Worm (Caenorhabditis elegans) whole organism, L4 larva: Measurements from ENCODE around the gene H14A12.3.

ENCODE experiments used
- F37D6.2 ChIP-seq: sonication (generic microtip); optimal IDR thresholded peaks from 2 replicates; lab custom pipeline; 2016; ENCODE audit warnings: mild to moderate bottlenecking, missing genetic modification characterization, missing compliant biosample characterization
- R02D3.7 ChIP-seq: fragments of 150-350 bp; sonication (generic microtip); optimal IDR thresholded peaks from 3 replicates; lab custom pipeline; 2014; ENCODE audit warnings: missing biosample characterization, missing genetic modification characterization
- T20F7.1 ChIP-seq: fragments of 200-800 bp; sonication (Bioruptor generic); optimal IDR thresholded peaks from 2 replicates; lab custom pipeline; 2018; ENCODE audit warnings: mild to moderate bottlenecking, missing genetic modification characterization, missing compliant biosample characterization
- Y105C5A.15 ChIP-seq: fragments of 200-800 bp; sonication (Bioruptor generic); IDR thresholded peaks from 2 replicates; pipeline ENCODE4 v1.3.6; 2022; ENCODE audit warnings: missing genetic modification characterization, missing compliant biosample characterization
- Y75B8A.6 ChIP-seq: fragments of 200-800 bp; sonication (Bioruptor generic); IDR thresholded peaks from 2 replicates; pipeline ENCODE4 v1.3.6; 2022; ENCODE audit warnings: missing genetic modification reagents, missing genetic modification characterization, missing compliant biosample characterization
- ZK337.2 ChIP-seq: fragments of 200-800 bp; sonication (Bioruptor generic); IDR thresholded peaks from 2 replicates; pipeline ENCODE4 v1.3.6; 2022; ENCODE audit warnings: missing genetic modification reagents, missing genetic modification characterization, missing compliant biosample characterization
- aha-1 ChIP-seq: fragments of 150-350 bp; peaks from one replicate; lab custom pipeline; 2014; ENCODE audit warnings: missing biosample characterization, missing genetic modification characterization
- aly-2 ChIP-seq: sonication (generic microtip); optimal IDR thresholded peaks from 2 replicates; lab custom pipeline; 2018; ENCODE audit warnings: missing biosample characterization, missing genetic modification characterization
- ceh-20 ChIP-seq: fragments of 200-800 bp; sonication (Bioruptor generic); IDR thresholded peaks from 2 replicates; pipeline ENCODE4 v1.3.6; 2022; ENCODE audit warnings: missing genetic modification reagents, missing genetic modification characterization, missing compliant biosample characterization
- ceh-28 ChIP-seq: fragments of 150-350 bp; optimal IDR thresholded peaks from 2 replicates; lab custom pipeline; 2014; ENCODE audit warnings: missing biosample characterization, missing genetic modification reagents, missing genetic modification characterization
- ceh-44 ChIP-seq: fragments of 200-800 bp; sonication (Bioruptor generic); IDR thresholded peaks from 2 replicates; pipeline ENCODE4 v1.3.6; 2022; ENCODE audit warnings: missing genetic modification reagents, missing genetic modification characterization, missing compliant biosample characterization
- ceh-82 ChIP-seq: sonication (generic microtip); optimal IDR thresholded peaks from 2 replicates; lab custom pipeline; 2017; ENCODE audit warnings: missing biosample characterization, missing genetic modification characterization
- ces-1 ChIP-seq: fragments of 150-350 bp; sonication (generic microtip); optimal IDR thresholded peaks from 4 replicates; lab custom pipeline; 2014; ENCODE audit warnings: missing biosample characterization, missing genetic modification reagents, missing genetic modification characterization
- ctbp-1 ChIP-seq: fragments of 200-800 bp; sonication (Bioruptor generic); IDR thresholded peaks from 2 replicates; pipeline ENCODE4 v1.3.6; 2022; ENCODE audit warnings: missing genetic modification reagents, missing genetic modification characterization, missing compliant biosample characterization
- daf-12 ChIP-seq: fragments of 150-350 bp; optimal IDR thresholded peaks from 2 replicates; lab custom pipeline; 2014; ENCODE audit warnings: missing biosample characterization, missing genetic modification reagents, missing genetic modification characterization
- daf-16 ChIP-seq, 3 experiments: sonication (generic microtip); optimal IDR thresholded peaks; 2 replicates each; lab custom pipeline; 2016 to 2017; ENCODE audit warnings: missing genetic modification characterization in 3 of 3, missing genetic modification reagents in 3 of 3, mild to moderate bottlenecking in 2 of 3, missing compliant biosample characterization in 2 of 3, missing biosample characterization in 1 of 3, moderate library complexity in 1 of 3
- daf-19 ChIP-seq: fragments of 200-800 bp; sonication (Bioruptor generic); conservative IDR thresholded peaks from 2 replicates; pipeline ENCODE4 v1.3.6; 2022; ENCODE audit warnings: missing genetic modification characterization, missing compliant biosample characterization
- dmd-6 ChIP-seq: fragments of 200-800 bp; sonication (Bioruptor generic); IDR thresholded peaks from 2 replicates; pipeline ENCODE4 v1.3.6; 2022; ENCODE audit warnings: missing genetic modification reagents, missing genetic modification characterization, missing compliant biosample characterization
- dmd-9 ChIP-seq: fragments of 200-800 bp; sonication (Bioruptor generic); IDR thresholded peaks from 2 replicates; pipeline ENCODE4 v1.3.6; 2022; ENCODE audit warnings: missing genetic modification reagents, missing genetic modification characterization, missing compliant biosample characterization
- dpl-1 ChIP-seq: fragments of 150-350 bp; optimal IDR thresholded peaks from 2 replicates; lab custom pipeline; 2014; ENCODE audit warnings: missing biosample characterization, missing genetic modification reagents, missing genetic modification characterization
- fkh-10 ChIP-seq: fragments of 150-350 bp; optimal IDR thresholded peaks from 2 replicates; lab custom pipeline; 2014; ENCODE audit warnings: missing biosample characterization, missing genetic modification reagents, missing genetic modification characterization
- hlh-11 ChIP-seq: fragments of 200-800 bp; sonication (Bioruptor generic); optimal IDR thresholded peaks from 2 replicates; lab custom pipeline; 2018; ENCODE audit warnings: mild to moderate bottlenecking, missing genetic modification characterization, missing compliant biosample characterization
- hlh-30 ChIP-seq: sonication (generic microtip); optimal IDR thresholded peaks from 2 replicates; lab custom pipeline; 2017; ENCODE audit warnings: antibody characterized with exemption, mild to moderate bottlenecking, missing genetic modification characterization, missing compliant biosample characterization; ENCODE audit not compliant: insufficient read depth
- lin-1 ChIP-seq: fragments of 200-800 bp; sonication (Bioruptor generic); IDR thresholded peaks from 2 replicates; pipeline ENCODE4 v1.3.6; 2022; ENCODE audit warnings: missing genetic modification reagents, missing genetic modification characterization, missing compliant biosample characterization
- lin-13 ChIP-seq: fragments of 150-350 bp; optimal IDR thresholded peaks from 2 replicates; lab custom pipeline; 2014; ENCODE audit warnings: missing biosample characterization, missing genetic modification reagents, missing genetic modification characterization
- lin-15B ChIP-seq: fragments of 150-350 bp; sonication (generic microtip); optimal IDR thresholded peaks from 3 replicates; lab custom pipeline; 2014; ENCODE audit warnings: missing biosample characterization, missing genetic modification characterization
- lin-29 ChIP-seq: fragments of 200-800 bp; sonication (Bioruptor generic); IDR thresholded peaks from 2 replicates; pipeline ENCODE4 v1.3.6; 2022; ENCODE audit warnings: missing genetic modification reagents, missing genetic modification characterization, missing compliant biosample characterization
- lin-38 ChIP-seq: fragments of 200-800 bp; sonication (Bioruptor generic); IDR thresholded peaks from 2 replicates; pipeline ENCODE4 v1.3.6; 2022; ENCODE audit warnings: missing genetic modification reagents, missing genetic modification characterization, missing compliant biosample characterization
- mdt-29 ChIP-seq: fragments of 200-800 bp; sonication (Bioruptor generic); IDR thresholded peaks from 2 replicates; pipeline ENCODE4 v1.3.6; 2022; ENCODE audit warnings: missing genetic modification reagents, missing genetic modification characterization, missing compliant biosample characterization
- nhr-10 ChIP-seq: fragments of 150-350 bp; optimal IDR thresholded peaks from 2 replicates; lab custom pipeline; 2014; ENCODE audit warnings: missing biosample characterization, missing genetic modification characterization
- nhr-102 ChIP-seq: sonication (generic microtip); optimal IDR thresholded peaks from 2 replicates; lab custom pipeline; 2016; ENCODE audit warnings: mild to moderate bottlenecking, missing genetic modification characterization, moderate library complexity, missing compliant biosample characterization
- nhr-11 ChIP-seq: fragments of 150-350 bp; optimal IDR thresholded peaks from 2 replicates; lab custom pipeline; 2014; ENCODE audit warnings: missing biosample characterization, missing genetic modification characterization
- nhr-25 ChIP-seq: sonication (generic microtip); optimal IDR thresholded peaks from 2 replicates; lab custom pipeline; 2017; ENCODE audit warnings: missing genetic modification characterization, mild to moderate bottlenecking, missing compliant biosample characterization, antibody characterized with exemption, moderate library complexity, borderline replicate concordance; ENCODE audit not compliant: insufficient read depth
- nhr-41 ChIP-seq: fragments of 200-800 bp; sonication (Bioruptor generic); IDR thresholded peaks from 2 replicates; pipeline ENCODE4 v1.3.6; 2022; ENCODE audit warnings: missing genetic modification reagents, missing genetic modification characterization, missing compliant biosample characterization
- nhr-42 ChIP-seq: fragments of 200-800 bp; sonication (Bioruptor generic); IDR thresholded peaks from 2 replicates; pipeline ENCODE4 v1.3.6; 2022; ENCODE audit warnings: missing genetic modification characterization, missing compliant biosample characterization
- nhr-48 ChIP-seq: sonication (generic microtip); optimal IDR thresholded peaks from 2 replicates; lab custom pipeline; 2016; ENCODE audit warnings: mild to moderate bottlenecking, missing genetic modification characterization, missing compliant biosample characterization
- pha-4 ChIP-seq, 2 experiments: fragments of 150-350 bp in 1 of 2; fragments of 200-800 bp in 1 of 2; sonication (Bioruptor generic) in 1 of 2; IDR thresholded peaks in 1 of 2; optimal IDR thresholded peaks in 1 of 2; 2 replicates each; pipeline versions ENCODE4 v1.3.6 to Lab custom; 2014 to 2022; ENCODE audit warnings: missing genetic modification characterization in 2 of 2, missing genetic modification reagents in 2 of 2, missing biosample characterization in 1 of 2, missing compliant biosample characterization in 1 of 2
- php-3 ChIP-seq: fragments of 200-800 bp; sonication (Bioruptor generic); IDR thresholded peaks from 2 replicates; pipeline ENCODE4 v1.3.6; 2022; ENCODE audit warnings: missing genetic modification reagents, missing genetic modification characterization, missing compliant biosample characterization
- rbr-2 ChIP-seq: sonication (generic microtip); optimal IDR thresholded peaks from 2 replicates; lab custom pipeline; 2016; ENCODE audit warnings: missing genotype, missing genetic modification characterization, missing compliant biosample characterization
- saeg-2 ChIP-seq: fragments of 200-800 bp; sonication (Bioruptor generic); IDR thresholded peaks from 2 replicates; pipeline ENCODE4 v1.3.6; 2022; ENCODE audit warnings: missing genetic modification reagents, missing genetic modification characterization, missing compliant biosample characterization
- set-16 ChIP-seq: fragments of 200-800 bp; sonication (Bioruptor generic); IDR thresholded peaks from 2 replicates; pipeline ENCODE4 v1.3.6; 2022; ENCODE audit warnings: missing genetic modification reagents, missing genetic modification characterization, missing compliant biosample characterization
- tag-97 ChIP-seq: fragments of 200-800 bp; sonication (Bioruptor generic); IDR thresholded peaks from 2 replicates; pipeline ENCODE4 v1.3.6; 2022; ENCODE audit warnings: missing genetic modification characterization, missing compliant biosample characterization
- unc-130 ChIP-seq: sonication (generic microtip); optimal IDR thresholded peaks from 2 replicates; lab custom pipeline; 2016; ENCODE audit warnings: missing genetic modification reagents, missing genetic modification characterization, missing compliant biosample characterization
- unc-62 ChIP-seq, 3 experiments: fragments of 150-350 bp in 1 of 3; sonication (generic microtip); optimal IDR thresholded peaks in 2 of 3; peaks in 1 of 3; 1 replicate in 1 of 3; 2 replicates in 2 of 3; lab custom pipeline; 2014 to 2017; ENCODE audit warnings: missing biosample characterization in 3 of 3, missing genetic modification characterization in 3 of 3, missing genetic modification reagents in 3 of 3, missing genotype in 1 of 3
- vab-7 ChIP-seq: fragments of 200-800 bp; sonication (Bioruptor generic); IDR thresholded peaks from 2 replicates; pipeline ENCODE4 v1.3.6; 2022; ENCODE audit warnings: missing genetic modification reagents, missing genetic modification characterization, missing compliant biosample characterization
- zfp-2 ChIP-seq: sonication (generic microtip); optimal IDR thresholded peaks from 2 replicates; lab custom pipeline; 2016; ENCODE audit warnings: mild to moderate bottlenecking, missing genetic modification characterization, missing compliant biosample characterization
- zip-2 ChIP-seq: fragments of 150-350 bp; optimal IDR thresholded peaks from 2 replicates; lab custom pipeline; 2014; ENCODE audit warnings: missing biosample characterization, missing genetic modification characterization
- ztf-11 ChIP-seq: fragments of 150-350 bp; optimal IDR thresholded peaks from 2 replicates; lab custom pipeline; 2014; ENCODE audit warnings: missing biosample characterization, missing genetic modification characterization

H14A12.3 gene

ce11 chrIII:7497782-7498266, 34.2 kb downstream of the H14A12.3 start, which contains the start of gene cgh-1 (continued):
- TF ChIP-seq mdt-29 (GFP tag; lab: Robert Waterston, UW) = no peak
- no peak for TF ChIP-seq php-3
- TF ChIP-seq lin-38 (GFP tag; lab: Robert Waterston, UW) = no peak
- no peak for TF ChIP-seq rbr-2 (tag; lab: Kevin White, UChicago)
- no peak for TF ChIP-seq nhr-48
- TF ChIP-seq saeg-2 (GFP tag; lab: Robert Waterston, UW) = no peak
- no peak for TF ChIP-seq nhr-10
- no peak for TF ChIP-seq daf-12
- TF ChIP-seq lin-1 = no peak
- no peak for TF ChIP-seq lin-13
- TF ChIP-seq ceh-82 (tag; lab: Kevin White, UChicago) = no peak
- TF ChIP-seq vab-7 (GFP tag; lab: Robert Waterston, UW) = 0 out of 2 replicates have a peak, but pooled peaks have one; percentile 14
- no peak for TF ChIP-seq Y105C5A.15 (GFP tag; lab: Robert Waterston, UW)
- TF ChIP-seq daf-19 = no peak
- TF ChIP-seq nhr-102 (tag; lab: Kevin White, UChicago) = no peak
- no peak for TF ChIP-seq daf-16 (GFP tag; optimal IDR thresholded peaks at IDR 0.05; lab: Kevin White, UChicago)
- TF ChIP-seq daf-16 (tag; optimal IDR thresholded peaks at IDR 0.05; lab: Kevin White, UChicago) = no peak
- TF ChIP-seq lin-15B (tag; lab: Kevin White, UChicago) = no peak
- TF ChIP-seq aly-2 (tag; lab: Kevin White, UChicago) = no peak
- no peak for TF ChIP-seq zip-2
- TF ChIP-seq F37D6.2 (tag; lab: Kevin White, UChicago) = no peak
- TF ChIP-seq ceh-20 (GFP tag; lab: Robert Waterston, UW) = no peak
- TF ChIP-seq ctbp-1 (GFP tag; lab: Robert Waterston, UW) = peak; percentile 30; the same call in 1 of the 2 replicates
- no peak for TF ChIP-seq set-16 (GFP tag; lab: Robert Waterston, UW)
- peak in 1 of 2 experiments; percentile 69 for TF ChIP-seq unc-62 (GFP tag; optimal IDR thresholded peaks at IDR 0.05 in 1 of 2; lab: Kevin White, UChicago)
- TF ChIP-seq unc-62 (tag; optimal IDR thresholded peaks at IDR 0.05; lab: Kevin White, UChicago) = no peak
- TF ChIP-seq pha-4 (GFP tag; IDR thresholded peaks at IDR 0.05; lab: Robert Waterston, UW) = no peak
- TF ChIP-seq pha-4 (tag; optimal IDR thresholded peaks at IDR 0.05; lab: Kevin White, UChicago) = no peak

DNA sequence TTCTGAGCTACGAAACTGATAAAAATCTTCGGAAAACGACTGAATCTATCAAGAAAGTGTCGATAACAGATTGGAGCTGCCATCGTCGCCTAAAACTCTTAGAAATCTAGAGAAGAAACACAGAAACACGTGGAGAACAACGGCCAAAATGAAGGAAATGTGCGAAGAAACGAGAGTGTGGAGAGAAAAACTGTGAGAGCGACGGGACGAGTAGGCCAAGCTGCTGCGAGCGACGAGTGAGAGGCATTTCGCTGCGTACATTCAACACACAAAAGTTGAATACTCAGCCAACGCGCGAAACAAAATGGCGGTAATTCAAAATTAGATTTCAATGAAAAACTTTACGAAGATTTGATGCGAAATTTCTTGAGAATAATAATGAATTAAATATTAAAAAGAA, 34.7 kb downstream of the H14A12.3 start:
- peak; percentile 64 for TF ChIP-seq nhr-102 (tag; lab: Kevin White, UChicago)
- TF ChIP-seq unc-130 (GFP tag; lab: Kevin White, UChicago) = peak; percentile 48
- TF ChIP-seq Y75B8A.6 (GFP tag; lab: Robert Waterston, UW) = no peak
- peak; percentile 96 for TF ChIP-seq dpl-1 (GFP tag; lab: Kevin White, UChicago)
- peak; percentile 32; the same call in 1 of the 2 replicates for TF ChIP-seq ctbp-1 (GFP tag; lab: Robert Waterston, UW)
- TF ChIP-seq ZK337.2 = no peak
- peak; percentile 79; the same call in 1 of the 2 replicates for TF ChIP-seq ceh-20 (GFP tag; lab: Robert Waterston, UW)
- no peak for TF ChIP-seq lin-29 (GFP tag; lab: Robert Waterston, UW)
- peak; percentile 96 for TF ChIP-seq hlh-11 (tag; lab: Kevin White, UChicago)
- peak; percentile 67 for TF ChIP-seq aha-1
- no peak for TF ChIP-seq tag-97
- peak; percentile 87 for TF ChIP-seq T20F7.1 (GFP tag; lab: Kevin White, UChicago)
- TF ChIP-seq ztf-11 = no peak
- no peak for TF ChIP-seq dmd-9
- TF ChIP-seq ces-1 = no peak
- TF ChIP-seq ceh-44 (GFP tag; lab: Robert Waterston, UW) = 0 out of 2 replicates have a peak, but pooled peaks have one; percentile 17
- peak; percentile 62 for TF ChIP-seq nhr-48
- no peak for TF ChIP-seq zfp-2 (tag; lab: Kevin White, UChicago)
- no peak for TF ChIP-seq nhr-41 (GFP tag; lab: Robert Waterston, UW)
- TF ChIP-seq R02D3.7 (tag; lab: Kevin White, UChicago) = no peak
- no peak for TF ChIP-seq daf-12
- no peak for TF ChIP-seq mdt-29 (GFP tag; lab: Robert Waterston, UW)
- TF ChIP-seq nhr-42 (GFP tag; lab: Robert Waterston, UW) = 0 out of 2 replicates have a peak, but pooled peaks have one; percentile 23
- TF ChIP-seq fkh-10 = peak; percentile 91
- peak; percentile 86 for TF ChIP-seq nhr-11 (tag; lab: Kevin White, UChicago)
- TF ChIP-seq ceh-28 (tag; lab: Kevin White, UChicago) = no peak
- TF ChIP-seq dmd-6 = peak; percentile 91
- peak; percentile 83 for TF ChIP-seq hlh-30
- TF ChIP-seq nhr-25 (tag; lab: Kevin White, UChicago) = peak; percentile 29
